Fruit fly (Drosophila melanogaster) whole organism, prepupa: Measurements from ENCODE around the gene sba.

Source experiments
- Blimp-1 ChIP-seq: fragments of 200-800 bp; sonication (Bioruptor generic); optimal IDR thresholded peaks from 3 replicates; lab custom pipeline; 2017; ENCODE audit warnings: missing biosample characterization, missing genetic modification characterization, mild to moderate bottlenecking, moderate library complexity, missing genetic modification reagents
- CG10631 ChIP-seq: fragments of 200-800 bp; sonication (Bioruptor generic); optimal IDR thresholded peaks from 2 replicates; lab custom pipeline; 2016; ENCODE audit warnings: missing biosample characterization, missing genetic modification characterization
- CG10669 ChIP-seq: fragments of 200-800 bp; sonication (Bioruptor generic); optimal IDR thresholded peaks from 3 replicates; lab custom pipeline; 2018; ENCODE audit warnings: missing biosample characterization, mild to moderate bottlenecking, missing genetic modification characterization, moderate library complexity
- CG11294 ChIP-seq: fragments of 200-800 bp; sonication (Bioruptor generic); IDR thresholded peaks from 2 replicates; pipeline ENCODE4 v1.3.6; 2022; ENCODE audit warnings: missing biosample characterization, missing genetic modification characterization
- CG11902 ChIP-seq: fragments of 200-800 bp; sonication (Bioruptor generic); optimal IDR thresholded peaks from 3 replicates; lab custom pipeline; 2016; ENCODE audit warnings: missing biosample characterization, missing genetic modification characterization
- CG3032 ChIP-seq: fragments of 200-800 bp; optimal IDR thresholded peaks from 2 replicates; lab custom pipeline; 2019; ENCODE audit warnings: missing biosample characterization, mild to moderate bottlenecking, missing genetic modification characterization, moderate library complexity
- CG31627 ChIP-seq: fragments of 200-800 bp; sonication (Bioruptor generic); optimal IDR thresholded peaks from 3 replicates; lab custom pipeline; 2016; ENCODE audit warnings: missing biosample characterization, missing genetic modification characterization
- CG32006 ChIP-seq: fragments of 200-800 bp; sonication (Bioruptor generic); optimal IDR thresholded peaks from 3 replicates; lab custom pipeline; 2017; ENCODE audit warnings: missing biosample characterization, mild to moderate bottlenecking, missing genetic modification characterization
- CG3919 ChIP-seq: fragments of 200-800 bp; sonication (Bioruptor generic); optimal IDR thresholded peaks from 3 replicates; lab custom pipeline; 2016; ENCODE audit warnings: missing biosample characterization, missing genetic modification characterization
- CG6808 ChIP-seq: fragments of 200-800 bp; sonication (Bioruptor generic); optimal IDR thresholded peaks from 3 replicates; lab custom pipeline; 2017; ENCODE audit warnings: missing biosample characterization, missing genetic modification characterization, mild to moderate bottlenecking, moderate library complexity, missing genetic modification reagents
- CG8119 ChIP-seq: fragments of 200-800 bp; sonication (Bioruptor generic); IDR thresholded peaks from 3 replicates; pipeline ENCODE4 v1.3.6; 2022; ENCODE audit warnings: missing biosample characterization, missing genetic modification characterization
- CG8319 ChIP-seq: fragments of 200-800 bp; sonication (Bioruptor generic); optimal IDR thresholded peaks from 3 replicates; lab custom pipeline; 2016; ENCODE audit warnings: missing biosample characterization, missing genetic modification characterization
- CG8632 ChIP-seq: fragments of 200-800 bp; sonication (Bioruptor generic); optimal IDR thresholded peaks from 3 replicates; lab custom pipeline; 2016; ENCODE audit warnings: missing biosample characterization, missing genetic modification characterization
- Eip75B ChIP-seq: fragments of 200-800 bp; sonication (Bioruptor generic); optimal IDR thresholded peaks from 3 replicates; lab custom pipeline; 2016; ENCODE audit warnings: missing biosample characterization, missing genetic modification characterization
- Eip78C ChIP-seq: fragments of 200-800 bp; sonication (Bioruptor generic); peaks from one replicate; lab custom pipeline; 2016; ENCODE audit warnings: missing biosample characterization, missing genetic modification characterization
- Eip93F ChIP-seq: fragments of 200-800 bp; sonication (Bioruptor generic); optimal IDR thresholded peaks from 2 replicates; lab custom pipeline; 2016; ENCODE audit warnings: missing biosample characterization, mild to moderate bottlenecking, missing genetic modification characterization
- Ets21C ChIP-seq: fragments of 200-800 bp; sonication (Bioruptor generic); optimal IDR thresholded peaks from 3 replicates; lab custom pipeline; 2016; ENCODE audit warnings: missing biosample characterization, missing genetic modification characterization
- Ets96B ChIP-seq: fragments of 200-800 bp; optimal IDR thresholded peaks from 2 replicates; lab custom pipeline; 2019; ENCODE audit warnings: missing biosample characterization, mild to moderate bottlenecking, missing genetic modification characterization, moderate library complexity
- Gug ChIP-seq: fragments of 200-800 bp; sonication (Bioruptor generic); IDR thresholded peaks from 2 replicates; pipeline ENCODE4 v1.3.6; 2022; ENCODE audit warnings: missing biosample characterization, missing genetic modification characterization
- Hr39 ChIP-seq: fragments of 200-800 bp; sonication (Bioruptor generic); optimal IDR thresholded peaks from 2 replicates; lab custom pipeline; 2016; ENCODE audit warnings: missing biosample characterization, missing genetic modification characterization
- Hr4 ChIP-seq: fragments of 200-800 bp; sonication (Bioruptor generic); optimal IDR thresholded peaks from 3 replicates; lab custom pipeline; 2016; ENCODE audit warnings: missing biosample characterization, missing genetic modification characterization
- Lpt ChIP-seq: fragments of 200-800 bp; sonication (Bioruptor generic); optimal IDR thresholded peaks from 3 replicates; lab custom pipeline; 2016; ENCODE audit warnings: missing biosample characterization, missing genetic modification characterization
- Met ChIP-seq: fragments of 200-800 bp; sonication (Bioruptor generic); optimal IDR thresholded peaks from 3 replicates; lab custom pipeline; 2016; ENCODE audit warnings: missing biosample characterization, missing genetic modification characterization
- OdsH ChIP-seq: fragments of 200-800 bp; sonication (Bioruptor generic); optimal IDR thresholded peaks from 3 replicates; lab custom pipeline; 2016; ENCODE audit warnings: missing biosample characterization, missing genetic modification characterization
- Smox ChIP-seq: fragments of 200-800 bp; sonication (Bioruptor generic); optimal IDR thresholded peaks from 3 replicates; lab custom pipeline; 2016; ENCODE audit warnings: missing biosample characterization, missing genetic modification characterization
- Sox102F ChIP-seq: fragments of 200-800 bp; sonication (Bioruptor generic); optimal IDR thresholded peaks from 2 replicates; lab custom pipeline; 2016; ENCODE audit warnings: missing biosample characterization, mild to moderate bottlenecking, missing genetic modification characterization
- Sox14 ChIP-seq: fragments of 200-800 bp; sonication (Bioruptor generic); optimal IDR thresholded peaks from 3 replicates; lab custom pipeline; 2016; ENCODE audit warnings: missing biosample characterization, missing genetic modification characterization
- acj6 ChIP-seq: fragments of 200-800 bp; sonication (Bioruptor generic); optimal IDR thresholded peaks from 3 replicates; lab custom pipeline; 2016; ENCODE audit warnings: missing biosample characterization, missing genetic modification characterization
- cyc ChIP-seq: fragments of 200-800 bp; sonication (Bioruptor generic); optimal IDR thresholded peaks from 3 replicates; lab custom pipeline; 2016; ENCODE audit warnings: missing biosample characterization, missing genetic modification characterization
- dsx ChIP-seq: fragments of 200-800 bp; optimal IDR thresholded peaks from 3 replicates; lab custom pipeline; 2019; ENCODE audit warnings: missing biosample characterization, mild to moderate bottlenecking, missing genetic modification characterization, moderate library complexity; ENCODE audit not compliant: poor library complexity, severe bottlenecking
- eg ChIP-seq: fragments of 200-800 bp; sonication (Bioruptor generic); IDR thresholded peaks from 3 replicates; pipeline ENCODE4 v1.3.6; 2022; ENCODE audit warnings: missing biosample characterization, missing genetic modification characterization
- esn ChIP-seq: fragments of 200-800 bp; sonication (Bioruptor generic); optimal IDR thresholded peaks from 2 replicates; lab custom pipeline; 2016; ENCODE audit warnings: missing biosample characterization, mild to moderate bottlenecking, missing genetic modification characterization, moderate library complexity
- fkh ChIP-seq: fragments of 200-800 bp; sonication (Bioruptor generic); optimal IDR thresholded peaks from 3 replicates; lab custom pipeline; 2017; ENCODE audit warnings: missing biosample characterization, mild to moderate bottlenecking, missing genetic modification characterization, moderate library complexity
- lz ChIP-seq: fragments of 200-800 bp; sonication (Bioruptor generic); optimal IDR thresholded peaks from 3 replicates; lab custom pipeline; 2016; ENCODE audit warnings: missing biosample characterization, missing genetic modification characterization
- pdm3 ChIP-seq: fragments of 200-800 bp; sonication (Bioruptor generic); optimal IDR thresholded peaks from 3 replicates; lab custom pipeline; 2016; ENCODE audit warnings: missing biosample characterization, missing genetic modification characterization
- ss ChIP-seq, 2 experiments: fragments of 200-800 bp; sonication (Bioruptor generic); optimal IDR thresholded peaks; 2 replicates in 1 of 2; 3 replicates in 1 of 2; lab custom pipeline; 2017 to 2018; ENCODE audit warnings: mild to moderate bottlenecking in 2 of 2, missing biosample characterization in 2 of 2, missing genetic modification characterization in 2 of 2, moderate library complexity in 1 of 2
- svp ChIP-seq: fragments of 200-800 bp; sonication (Bioruptor generic); peaks from one replicate; lab custom pipeline; 2016; ENCODE audit warnings: missing biosample characterization, missing genetic modification characterization
- topi ChIP-seq: fragments of 200-800 bp; sonication (Bioruptor generic); optimal IDR thresholded peaks from 3 replicates; lab custom pipeline; 2016; ENCODE audit warnings: missing biosample characterization, missing genetic modification characterization
- vri ChIP-seq: fragments of 200-800 bp; sonication (Bioruptor generic); optimal IDR thresholded peaks from 3 replicates; lab custom pipeline; 2016; ENCODE audit warnings: missing biosample characterization, mild to moderate bottlenecking, missing genetic modification characterization

The sba gene

DNA sequence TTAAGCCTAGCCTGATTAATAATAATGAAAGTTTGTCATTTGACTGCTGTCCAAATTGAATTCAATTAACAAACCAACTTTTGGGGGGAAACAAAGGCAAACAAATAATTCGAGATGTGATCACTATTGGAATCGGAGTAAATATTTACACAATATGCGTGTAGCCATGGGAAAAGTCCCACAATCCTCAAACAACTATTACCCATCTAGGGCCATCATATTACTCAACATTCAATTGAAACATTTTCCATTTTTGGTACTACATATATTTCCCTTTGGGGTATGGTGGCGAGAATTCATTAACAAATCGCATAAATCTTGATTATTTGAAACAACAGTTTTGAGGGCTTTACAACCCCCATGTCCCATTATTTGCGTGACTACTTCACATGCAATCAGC lies 55.6 kb downstream of the sba start:
- TF ChIP-seq Eip78C (no peak), Gug (no peak), CG3032 (tag; lab: Kevin White, UChicago) (no peak), CG11294 (GFP tag; lab: Robert Waterston, UW) (no peak), CG6808 (no peak), CG8632 (GFP tag; lab: Kevin White, UChicago) (no peak), Hr4 (no peak), CG8319 (GFP tag; lab: Kevin White, UChicago) (no peak), Eip93F (GFP tag; lab: Kevin White, UChicago) (no peak), CG32006 (GFP tag; lab: Kevin White, UChicago) (no peak), pdm3 (GFP tag; lab: Kevin White, UChicago) (no peak), CG8119 (no peak), cyc (GFP tag; lab: Kevin White, UChicago) (no peak), svp (GFP tag; lab: Kevin White, UChicago) (no peak), dsx (GFP tag; lab: Kevin White, UChicago) (no peak), CG11902 (GFP tag; lab: Kevin White, UChicago) (no peak), Lpt (GFP tag; lab: Kevin White, UChicago) (no peak), ss (GFP tag; optimal IDR thresholded peaks at IDR 0.05; lab: Kevin White, UChicago) (no peak), Ets96B (tag; lab: Kevin White, UChicago) (no peak), CG10631 (GFP tag; lab: Kevin White, UChicago) (no peak)

DNA sequence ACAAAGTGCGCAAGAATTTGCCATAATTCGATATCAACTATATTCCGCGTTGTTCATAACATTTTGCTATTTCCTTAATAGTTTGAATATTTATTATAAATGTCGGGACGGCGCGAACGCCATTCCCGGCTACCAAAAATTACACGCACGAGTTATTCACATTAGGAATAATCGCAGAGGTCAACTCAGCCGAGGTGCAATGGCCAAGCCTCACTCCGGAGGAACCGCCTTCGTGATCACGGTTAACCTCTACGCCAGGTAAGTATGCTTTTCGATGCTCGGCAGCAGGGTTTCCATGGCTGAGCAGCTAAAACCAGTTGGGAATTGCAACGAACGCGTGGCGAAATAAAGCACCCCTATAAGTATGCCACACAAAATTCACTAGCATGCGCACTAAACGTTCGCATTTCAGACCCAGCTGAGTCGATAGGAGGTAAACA lies 63.4 kb downstream of the sba start:
- TF ChIP-seq eg (GFP tag; lab: Robert Waterston, UW) (peak; percentile 58), Met (GFP tag; lab: Kevin White, UChicago) (peak; percentile 45), svp (GFP tag; lab: Kevin White, UChicago) (peak; percentile 96), Blimp-1 (peak; percentile 26), Eip75B (GFP tag; lab: Kevin White, UChicago) (peak; percentile 36), esn (GFP tag; lab: Kevin White, UChicago) (peak; percentile 51), topi (peak; percentile 42), CG31627 (GFP tag; lab: Kevin White, UChicago) (peak; percentile 23), CG10631 (GFP tag; lab: Kevin White, UChicago) (peak; percentile 3), vri (peak; percentile 29), CG3032 (tag; lab: Kevin White, UChicago) (peak; percentile 18), dsx (GFP tag; lab: Kevin White, UChicago) (peak; percentile 31), Sox102F (GFP tag; lab: Kevin White, UChicago) (peak; percentile 51), pdm3 (GFP tag; lab: Kevin White, UChicago) (peak; percentile 5), Ets21C (peak; percentile 33), OdsH (GFP tag; lab: Kevin White, UChicago) (peak; percentile 23), acj6 (GFP tag; lab: Kevin White, UChicago) (peak; percentile 12), fkh (GFP tag; lab: Kevin White, UChicago) (peak; percentile 56), CG3919 (GFP tag; lab: Kevin White, UChicago) (peak; percentile 50), cyc (GFP tag; lab: Kevin White, UChicago) (peak; percentile 48), Sox14 (GFP tag; lab: Kevin White, UChicago) (peak; percentile 41), CG8119 (0 out of 3 replicates have a peak, but pooled peaks have one; percentile 45), lz (GFP tag; lab: Kevin White, UChicago) (peak; percentile 44), Hr39 (GFP tag; lab: Kevin White, UChicago) (peak; percentile 40), Eip78C (peak; percentile 61), Smox (peak; percentile 47), CG10669 (peak; percentile 28), Hr4 (peak; percentile 24), Ets96B (tag; lab: Kevin White, UChicago) (peak; percentile 11), ss (GFP tag; optimal IDR thresholded peaks at IDR 0.05; lab: Kevin White, UChicago) (peak; percentile 22 to 38)
